Worm (Caenorhabditis elegans): Measurements from ENCODE around the gene tag-18.
A peak's percentile ranks its signal among the peaks of the same experiment; 100 is the strongest.

ce11 chrX:3694172-3694571 lies 39.7 kb downstream of the tag-18 start:
- no peak for TF ChIP-seq ama-1 (optimal IDR thresholded peaks at IDR 0.05)
- no peak for TF ChIP-seq flt-1 (GFP tag; IDR thresholded peaks at IDR 0.05)
- peak; percentile 35 for TF ChIP-seq aly-1 (tag; optimal IDR thresholded peaks at IDR 0.05)
- peak; percentile 77 for TF ChIP-seq F13C5.2 (tag; optimal IDR thresholded peaks at IDR 0.05)
- TF ChIP-seq ceh-36 (tag; optimal IDR thresholded peaks at IDR 0.05): no peak
- no peak for TF ChIP-seq B0310.2 (tag; optimal IDR thresholded peaks at IDR 0.05)
- TF ChIP-seq tbx-11 (GFP tag; IDR thresholded peaks at IDR 0.05): no peak
- TF ChIP-seq ets-7 (tag; optimal IDR thresholded peaks at IDR 0.05): no peak
- TF ChIP-seq tbx-37 (GFP tag; conservative IDR thresholded peaks at IDR 0.05): peak; percentile 37; the same call in 1 of the 2 replicates
- TF ChIP-seq hmg-4 (GFP tag; optimal IDR thresholded peaks at IDR 0.05): peak; percentile 86
- TF ChIP-seq hmbx-1 (tag; optimal IDR thresholded peaks at IDR 0.05): no peak
